Fruit fly (Drosophila melanogaster) whole organism, adult: ENCODE measurements around the gene comm2.

Experiments used
- CG11617 ChIP-seq: fragments of 200-800 bp; sonication (Bioruptor generic); optimal IDR thresholded peaks from 2 replicates; lab custom pipeline; 2017; ENCODE audit warnings: mild to moderate bottlenecking, missing biosample characterization, missing genetic modification reagents, missing genetic modification characterization
- CG12768 ChIP-seq: fragments of 200-800 bp; sonication (Bioruptor generic); optimal IDR thresholded peaks from 2 replicates; lab custom pipeline; 2017; ENCODE audit warnings: missing biosample characterization, missing genetic modification characterization, mild to moderate bottlenecking, moderate library complexity, missing genetic modification reagents
- CG14711 ChIP-seq: fragments of 200-800 bp; sonication (Bioruptor generic); optimal IDR thresholded peaks from 2 replicates; lab custom pipeline; 2018; ENCODE audit warnings: missing biosample characterization, mild to moderate bottlenecking, missing genetic modification characterization, moderate library complexity
- CG1620 ChIP-seq: fragments of 200-800 bp; sonication (Bioruptor generic); optimal IDR thresholded peaks from 2 replicates; lab custom pipeline; 2016; ENCODE audit warnings: missing biosample characterization, missing genetic modification characterization
- CG33017 ChIP-seq: fragments of 200-800 bp; sonication (Bioruptor generic); optimal IDR thresholded peaks from 2 replicates; lab custom pipeline; 2018; ENCODE audit warnings: missing biosample characterization, mild to moderate bottlenecking, missing genetic modification characterization, moderate library complexity
- CG5204 ChIP-seq: fragments of 200-800 bp; sonication (Bioruptor generic); optimal IDR thresholded peaks from 2 replicates; lab custom pipeline; 2016; ENCODE audit warnings: missing biosample characterization, missing genetic modification characterization
- CG7045 ChIP-seq: fragments of 200-800 bp; sonication (Bioruptor generic); optimal IDR thresholded peaks from 2 replicates; lab custom pipeline; 2017; ENCODE audit warnings: missing biosample characterization, mild to moderate bottlenecking, missing genetic modification characterization
- CG7101 ChIP-seq: fragments of 200-800 bp; sonication (Bioruptor generic); optimal IDR thresholded peaks from 2 replicates; lab custom pipeline; 2018; ENCODE audit warnings: missing biosample characterization, mild to moderate bottlenecking, missing genetic modification characterization, moderate library complexity
- Clk ChIP-seq: fragments of 200-800 bp; sonication (Bioruptor generic); optimal IDR thresholded peaks from 2 replicates; lab custom pipeline; 2017; ENCODE audit warnings: missing biosample characterization, missing genetic modification characterization
- Crg-1 ChIP-seq: fragments of 200-800 bp; sonication (Bioruptor generic); optimal IDR thresholded peaks from 2 replicates; lab custom pipeline; 2016; ENCODE audit warnings: missing biosample characterization, missing genetic modification characterization
- Hr96 ChIP-seq: fragments of 200-800 bp; sonication (Bioruptor generic); optimal IDR thresholded peaks from 2 replicates; lab custom pipeline; 2016; ENCODE audit warnings: missing biosample characterization, missing genetic modification characterization
- Mnt ChIP-seq: fragments of 200-800 bp; sonication (Bioruptor generic); optimal IDR thresholded peaks from 2 replicates; lab custom pipeline; 2016; ENCODE audit warnings: missing biosample characterization, mild to moderate bottlenecking, missing genetic modification characterization
- bab1 ChIP-seq: fragments of 200-800 bp; sonication (Bioruptor generic); optimal IDR thresholded peaks from 3 replicates; lab custom pipeline; 2019; ENCODE audit warnings: missing biosample characterization, mild to moderate bottlenecking, missing genetic modification characterization, moderate library complexity
- cic ChIP-seq: fragments of 200-800 bp; sonication (Bioruptor generic); optimal IDR thresholded peaks from 2 replicates; lab custom pipeline; 2017; ENCODE audit warnings: missing biosample characterization, mild to moderate bottlenecking, missing genetic modification characterization, moderate library complexity
- cnc ChIP-seq, 2 experiments: fragments of >200 bp; optimal IDR thresholded peaks; 2 replicates each; lab custom pipeline; 2017
- kay ChIP-seq: fragments of 200-800 bp; sonication (Bioruptor generic); peaks from one replicate; lab custom pipeline; 2016; ENCODE audit warnings: missing biosample characterization, missing genetic modification characterization, borderline replicate concordance
- ovo ChIP-seq: fragments of 200-800 bp; sonication (Bioruptor generic); optimal IDR thresholded peaks from 2 replicates; lab custom pipeline; 2016; ENCODE audit warnings: missing biosample characterization, missing genetic modification characterization
- pad ChIP-seq: fragments of 200-800 bp; sonication (Bioruptor generic); optimal IDR thresholded peaks from 3 replicates; lab custom pipeline; 2017; ENCODE audit warnings: missing biosample characterization, missing genetic modification characterization, mild to moderate bottlenecking, moderate library complexity, missing genetic modification reagents
- tj ChIP-seq: fragments of 200-800 bp; sonication (Bioruptor generic); optimal IDR thresholded peaks from 3 replicates; lab custom pipeline; 2017; ENCODE audit warnings: missing biosample characterization, mild to moderate bottlenecking, missing genetic modification characterization, moderate library complexity
- toe ChIP-seq: fragments of 200-800 bp; sonication (Bioruptor generic); optimal IDR thresholded peaks from 2 replicates; lab custom pipeline; 2016; ENCODE audit warnings: missing biosample characterization, missing genetic modification characterization

Gene comm2

DNA sequence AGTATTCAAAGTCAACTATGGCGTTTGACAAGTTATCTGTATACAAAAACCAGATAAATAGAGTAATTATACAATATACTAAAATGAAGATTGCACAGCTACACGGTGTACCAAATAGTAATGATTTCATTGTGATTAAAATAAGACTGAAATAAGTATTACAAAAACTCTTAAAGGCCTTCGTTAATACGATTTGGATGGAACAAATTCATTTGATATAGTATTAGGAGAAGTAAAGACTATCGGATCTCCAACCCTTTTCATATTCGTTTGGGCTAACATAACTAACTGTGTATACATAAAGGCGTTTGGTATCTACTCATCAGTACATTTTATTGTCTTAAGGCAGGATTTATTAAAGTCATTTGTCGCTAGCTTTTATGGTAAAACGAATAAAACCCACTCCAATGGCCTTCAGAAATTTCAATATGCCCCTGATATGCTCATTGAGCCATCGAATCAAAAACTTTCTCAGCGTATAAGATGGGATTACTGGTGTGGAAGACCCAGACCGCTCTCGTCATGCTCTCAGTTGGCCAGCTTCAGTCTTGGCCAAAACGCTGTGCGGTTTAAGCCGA, 16.2 kb downstream of the comm2 start, which contains the start of the genes CG7579 and Pgant8:
Gene CG7579 (minus strand): TSS at position 101 of the 578 bp plus-strand sequence.
Gene Pgant8 (plus strand): TSS at position 528 of the 578 bp plus-strand sequence.
- no peak for TF ChIP-seq CG33017 (tag; lab: Kevin White, UChicago)
- TF ChIP-seq CG12768 (GFP tag; lab: Kevin White, UChicago): no peak
- no peak for TF ChIP-seq ovo (GFP tag; lab: Kevin White, UChicago)
- no peak for TF ChIP-seq cnc (optimal IDR thresholded peaks at IDR 0.05; lab: Kevin White, UChicago)
- no peak for TF ChIP-seq Crg-1 (GFP tag; lab: Kevin White, UChicago)
- TF ChIP-seq CG14711: no peak
- no peak for TF ChIP-seq tj (GFP tag; lab: Kevin White, UChicago)
- no peak for TF ChIP-seq Clk
- no peak for TF ChIP-seq toe
- TF ChIP-seq CG7101 (tag; lab: Kevin White, UChicago): no peak
- no peak for TF ChIP-seq pad (GFP tag; lab: Kevin White, UChicago)
- TF ChIP-seq Hr96 (GFP tag; lab: Kevin White, UChicago): no peak
- TF ChIP-seq Mnt (GFP tag; lab: Kevin White, UChicago): no peak
- no peak for TF ChIP-seq CG5204
- no peak for TF ChIP-seq CG1620 (GFP tag; lab: Kevin White, UChicago)
- no peak for TF ChIP-seq CG11617
- TF ChIP-seq bab1 (GFP tag; lab: Kevin White, UChicago): no peak
- TF ChIP-seq CG7045 (GFP tag; lab: Kevin White, UChicago): no peak

DNA sequence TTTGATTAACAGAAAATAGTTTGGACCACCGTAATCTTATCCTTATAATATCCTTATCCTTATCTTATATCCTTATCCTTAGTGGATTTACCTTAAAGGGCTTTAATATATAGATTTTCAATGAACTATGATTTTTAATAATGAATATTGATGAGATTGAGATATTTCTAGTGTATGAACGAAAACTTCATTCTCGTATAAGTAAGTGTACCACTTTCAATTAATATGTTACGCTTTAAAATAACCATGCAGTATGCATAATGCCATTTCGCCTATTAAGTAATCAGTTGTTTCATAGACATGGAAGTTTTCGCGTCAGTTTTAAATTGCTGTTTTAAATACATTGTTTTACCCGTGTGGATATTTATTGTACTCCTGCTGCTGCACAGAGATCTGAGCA, 20.2 kb downstream of the comm2 start, which contains the start of gene CG7304:
Gene CG7304 (plus strand): TSS at position 301 of the 400 bp plus-strand sequence.
- TF ChIP-seq CG7045 (GFP tag; lab: Kevin White, UChicago) (no peak), Clk (no peak), CG7101 (tag; lab: Kevin White, UChicago) (no peak), cnc (optimal IDR thresholded peaks at IDR 0.05; lab: Kevin White, UChicago) (no peak), Crg-1 (GFP tag; lab: Kevin White, UChicago) (no peak), Hr96 (GFP tag; lab: Kevin White, UChicago) (no peak)

DNA sequence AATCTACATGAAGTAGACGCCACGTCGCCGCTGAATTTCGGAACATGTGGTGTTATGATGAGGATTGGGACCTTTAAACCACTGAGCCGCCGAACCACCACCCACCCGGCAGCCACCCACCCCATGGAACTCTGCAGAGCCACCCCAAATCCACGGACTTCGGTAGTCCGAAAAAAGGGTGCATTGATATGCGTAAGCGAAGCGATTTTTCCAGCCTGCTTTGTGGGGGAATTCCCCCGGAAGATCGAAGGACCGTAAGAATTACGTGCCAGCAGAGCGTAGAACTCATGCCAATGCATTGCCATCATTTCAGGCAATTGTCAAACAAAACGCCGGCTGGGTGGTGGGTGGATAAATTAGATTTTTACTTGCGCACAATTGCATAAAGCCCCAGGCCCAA, 21.4 kb downstream of the comm2 start:
- no peak for TF ChIP-seq bab1 (GFP tag; lab: Kevin White, UChicago)
- no peak for TF ChIP-seq Mnt (GFP tag; lab: Kevin White, UChicago)
- no peak for TF ChIP-seq CG11617
- no peak for TF ChIP-seq CG7101 (tag; lab: Kevin White, UChicago)
- no peak for TF ChIP-seq pad (GFP tag; lab: Kevin White, UChicago)
- TF ChIP-seq toe: no peak
- TF ChIP-seq Clk: no peak
- no peak for TF ChIP-seq cnc (optimal IDR thresholded peaks at IDR 0.05; lab: Kevin White, UChicago)
- TF ChIP-seq CG1620 (GFP tag; lab: Kevin White, UChicago): no peak

DNA sequence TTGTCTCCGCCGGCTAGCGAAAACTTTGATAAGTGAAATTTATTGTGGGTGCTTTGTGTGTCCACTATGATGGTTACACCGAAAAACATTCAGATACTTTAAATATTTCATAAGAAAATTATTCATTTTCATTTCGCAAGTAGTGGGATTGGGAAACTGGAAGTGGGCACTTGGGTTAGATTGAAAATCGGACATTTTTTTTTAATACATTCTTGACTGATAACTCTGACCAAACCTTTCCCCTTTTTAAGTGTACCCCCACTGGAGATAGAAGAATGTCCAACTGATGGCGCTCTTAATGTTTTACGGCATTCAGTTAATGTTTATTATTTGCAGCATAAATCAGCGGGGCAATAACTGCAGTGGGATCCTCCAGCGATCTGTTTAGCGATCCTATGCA, 22.0 kb downstream of the comm2 start:
- no peak for TF ChIP-seq Clk
- TF ChIP-seq Mnt (GFP tag; lab: Kevin White, UChicago): no peak
- no peak for TF ChIP-seq cic (GFP tag; lab: Kevin White, UChicago)
- TF ChIP-seq tj (GFP tag; lab: Kevin White, UChicago): no peak
- no peak for TF ChIP-seq cnc (optimal IDR thresholded peaks at IDR 0.05; lab: Kevin White, UChicago)
- TF ChIP-seq bab1 (GFP tag; lab: Kevin White, UChicago): no peak
- no peak for TF ChIP-seq kay (GFP tag; lab: Kevin White, UChicago)
- no peak for TF ChIP-seq CG7101 (tag; lab: Kevin White, UChicago)
- no peak for TF ChIP-seq ovo (GFP tag; lab: Kevin White, UChicago)

DNA sequence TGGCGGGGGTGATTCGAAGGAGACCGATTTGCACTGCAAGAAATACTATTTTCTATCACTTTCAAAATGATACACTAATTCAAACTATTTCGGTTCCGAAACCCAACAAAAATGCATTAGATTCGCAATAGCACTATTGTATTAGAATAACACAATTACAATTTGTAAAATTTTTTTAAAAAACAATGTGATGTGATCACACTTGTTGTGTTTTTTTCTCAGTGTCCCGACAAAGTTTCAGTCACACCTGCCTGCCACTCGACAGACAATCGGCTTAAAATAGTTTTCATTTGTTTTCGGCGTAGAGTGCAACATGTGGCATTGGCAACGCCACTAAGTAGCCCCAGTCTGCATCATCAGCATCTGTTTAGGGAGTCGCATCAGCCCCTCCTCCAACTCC, 24.5 kb downstream of the comm2 start:
- TF ChIP-seq cic (GFP tag; lab: Kevin White, UChicago): no peak
- no peak for TF ChIP-seq CG33017 (tag; lab: Kevin White, UChicago)

DNA sequence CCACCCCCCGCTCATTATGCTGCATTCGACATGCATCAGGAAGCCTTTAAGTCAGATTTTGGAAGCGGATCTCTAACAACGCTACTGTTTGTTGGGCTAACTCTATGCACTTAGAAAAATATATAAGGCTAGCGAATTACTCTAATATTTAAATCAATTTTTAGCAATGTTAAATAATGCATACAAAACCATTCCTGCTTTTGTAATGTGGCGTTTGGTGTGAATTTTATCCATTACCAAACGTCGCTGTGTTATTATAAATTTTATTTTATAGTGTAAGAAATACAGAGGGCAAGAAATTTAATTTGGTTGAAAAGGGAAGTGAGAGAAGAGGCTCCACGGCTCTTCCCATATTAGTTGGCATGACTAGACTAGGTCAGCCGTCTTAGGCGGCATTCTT, 26.9 kb downstream of the comm2 start:
- TF ChIP-seq CG7101 (tag; lab: Kevin White, UChicago): no peak
- no peak for TF ChIP-seq CG1620 (GFP tag; lab: Kevin White, UChicago)
- TF ChIP-seq CG5204: no peak

DNA sequence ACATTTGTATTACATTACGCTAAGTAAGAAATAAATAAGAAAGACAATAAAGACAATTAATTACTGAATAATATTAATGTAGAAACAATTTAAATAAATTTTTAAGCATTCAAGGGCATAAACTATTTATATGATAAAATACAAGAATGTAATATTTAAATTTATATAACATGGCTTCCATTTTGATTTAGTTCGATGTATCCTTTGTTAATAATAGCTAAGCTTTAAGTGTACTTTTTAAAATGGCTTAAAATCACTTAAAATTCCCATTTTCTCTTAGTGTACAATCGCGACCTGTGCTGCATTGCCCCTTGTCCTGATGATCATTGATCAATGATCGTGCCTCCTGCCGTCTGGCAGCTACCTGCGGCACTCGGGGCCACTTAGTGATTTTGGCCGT, 29.2 kb downstream of the comm2 start:
- TF ChIP-seq CG7101 (tag; lab: Kevin White, UChicago) (no peak), CG14711 (no peak), cnc (optimal IDR thresholded peaks at IDR 0.05; lab: Kevin White, UChicago) (no peak), Hr96 (GFP tag; lab: Kevin White, UChicago) (no peak), pad (GFP tag; lab: Kevin White, UChicago) (no peak), Crg-1 (GFP tag; lab: Kevin White, UChicago) (no peak), CG33017 (tag; lab: Kevin White, UChicago) (no peak), kay (GFP tag; lab: Kevin White, UChicago) (no peak), CG5204 (no peak), CG11617 (no peak), cic (GFP tag; lab: Kevin White, UChicago) (no peak), CG7045 (GFP tag; lab: Kevin White, UChicago) (no peak)
